Worm (Caenorhabditis elegans) whole organism, late embryonic: ENCODE measurements around the gene Y2H9A.4.

ENCODE experiments used
- C08G9.2 ChIP-seq: sonication (generic microtip); optimal IDR thresholded peaks from 2 replicates; lab custom pipeline; 2016; ENCODE audit warnings: mild to moderate bottlenecking, missing genetic modification characterization, moderate library complexity, missing compliant biosample characterization
- C38D4.7 ChIP-seq: fragments of 200-800 bp; sonication (Bioruptor generic); optimal IDR thresholded peaks from 2 replicates; lab custom pipeline; 2018; ENCODE audit warnings: mild to moderate bottlenecking, missing genetic modification characterization, moderate library complexity, missing compliant biosample characterization
- K02D7.2 ChIP-seq: sonication (generic microtip); optimal IDR thresholded peaks from 2 replicates; lab custom pipeline; 2017; ENCODE audit warnings: mild to moderate bottlenecking, missing genetic modification characterization, missing compliant biosample characterization
- K09A11.1 ChIP-seq: sonication (generic microtip); optimal IDR thresholded peaks from 2 replicates; lab custom pipeline; 2017; ENCODE audit warnings: antibody characterized with exemption, mild to moderate bottlenecking, missing genetic modification characterization, missing compliant biosample characterization; ENCODE audit not compliant: insufficient read depth
- T23F11.4 ChIP-seq: fragments of 200-800 bp; sonication (Bioruptor generic); optimal IDR thresholded peaks from 2 replicates; lab custom pipeline; 2018; ENCODE audit warnings: mild to moderate bottlenecking, missing genetic modification characterization, missing compliant biosample characterization
- Y22D7AL.16 ChIP-seq: sonication (generic microtip); optimal IDR thresholded peaks from 2 replicates; lab custom pipeline; 2016; ENCODE audit warnings: missing genetic modification characterization, missing compliant biosample characterization
- ama-1 ChIP-seq: fragments of 150-350 bp; optimal IDR thresholded peaks from 2 replicates; lab custom pipeline; 2014
- ceh-18 ChIP-seq: sonication (generic microtip); optimal IDR thresholded peaks from 2 replicates; lab custom pipeline; 2016; ENCODE audit warnings: missing genetic modification characterization, missing compliant biosample characterization
- ceh-2 ChIP-seq: sonication (generic microtip); optimal IDR thresholded peaks from 2 replicates; lab custom pipeline; 2016; ENCODE audit warnings: missing genotype, missing genetic modification characterization, missing compliant biosample characterization
- ceh-22 ChIP-seq: sonication (generic microtip); optimal IDR thresholded peaks from 2 replicates; lab custom pipeline; 2017; ENCODE audit warnings: missing biosample characterization, missing genetic modification characterization
- ceh-30 ChIP-seq: fragments of 150-350 bp; optimal IDR thresholded peaks from 2 replicates; lab custom pipeline; 2014; ENCODE audit warnings: missing biosample characterization, missing genetic modification characterization
- ceh-31 ChIP-seq: sonication (generic microtip); optimal IDR thresholded peaks from 2 replicates; lab custom pipeline; 2016; ENCODE audit warnings: missing genetic modification characterization, missing compliant biosample characterization
- ceh-48 ChIP-seq: sonication (generic microtip); optimal IDR thresholded peaks from 2 replicates; lab custom pipeline; 2016; ENCODE audit warnings: missing genetic modification characterization, inconsistent platforms, missing compliant biosample characterization
- ceh-9 ChIP-seq: sonication (generic microtip); optimal IDR thresholded peaks from 2 replicates; lab custom pipeline; 2016; ENCODE audit warnings: mild to moderate bottlenecking, missing genetic modification characterization, inconsistent platforms, missing compliant biosample characterization
- elt-2 ChIP-seq: sonication (generic microtip); optimal IDR thresholded peaks from 2 replicates; lab custom pipeline; 2016; ENCODE audit warnings: missing genetic modification reagents, missing genetic modification characterization, missing compliant biosample characterization
- elt-4 ChIP-seq: sonication (generic microtip); optimal IDR thresholded peaks from 2 replicates; lab custom pipeline; 2016; ENCODE audit warnings: missing genetic modification characterization, missing compliant biosample characterization
- eyg-1 ChIP-seq: sonication (generic microtip); optimal IDR thresholded peaks from 2 replicates; lab custom pipeline; 2016; ENCODE audit warnings: missing genotype, missing genetic modification characterization, missing compliant biosample characterization
- fax-1 ChIP-seq: sonication (generic microtip); optimal IDR thresholded peaks from 2 replicates; lab custom pipeline; 2016; ENCODE audit warnings: missing genotype, missing genetic modification characterization, missing compliant biosample characterization
- fkh-10 ChIP-seq: fragments of 150-350 bp; optimal IDR thresholded peaks from 2 replicates; lab custom pipeline; 2014; ENCODE audit warnings: missing biosample characterization, missing genetic modification reagents, missing genetic modification characterization
- hlh-13 ChIP-seq: fragments of 200-800 bp; sonication (Bioruptor generic); optimal IDR thresholded peaks from 2 replicates; lab custom pipeline; 2018; ENCODE audit warnings: mild to moderate bottlenecking, missing genetic modification characterization, missing compliant biosample characterization
- hlh-30 ChIP-seq: sonication (generic microtip); optimal IDR thresholded peaks from 2 replicates; lab custom pipeline; 2017; ENCODE audit warnings: antibody characterized with exemption, missing genetic modification characterization, missing compliant biosample characterization; ENCODE audit not compliant: insufficient read depth
- hlh-6 ChIP-seq: sonication (generic microtip); optimal IDR thresholded peaks from 2 replicates; lab custom pipeline; 2016; ENCODE audit warnings: missing genotype, missing genetic modification characterization, missing compliant biosample characterization
- hlh-8 ChIP-seq: sonication (generic microtip); optimal IDR thresholded peaks from 2 replicates; lab custom pipeline; 2016; ENCODE audit warnings: missing genotype, missing genetic modification characterization, missing compliant biosample characterization
- lim-6 ChIP-seq: sonication (generic microtip); optimal IDR thresholded peaks from 2 replicates; lab custom pipeline; 2016; ENCODE audit warnings: missing genetic modification characterization, missing compliant biosample characterization
- lin-11 ChIP-seq: fragments of 200-800 bp; sonication (Bioruptor generic); optimal IDR thresholded peaks from 2 replicates; lab custom pipeline; 2018; ENCODE audit warnings: mild to moderate bottlenecking, missing genetic modification characterization, missing compliant biosample characterization
- mec-3 ChIP-seq: sonication (generic microtip); optimal IDR thresholded peaks from 2 replicates; lab custom pipeline; 2016; ENCODE audit warnings: borderline replicate concordance, missing genetic modification characterization, missing compliant biosample characterization
- nfya-1 ChIP-seq: sonication (generic microtip); optimal IDR thresholded peaks from 2 replicates; lab custom pipeline; 2017; ENCODE audit warnings: missing genetic modification characterization, mild to moderate bottlenecking, missing compliant biosample characterization, antibody characterized with exemption, moderate library complexity
- nhr-232 ChIP-seq: sonication (generic microtip); optimal IDR thresholded peaks from 2 replicates; lab custom pipeline; 2016; ENCODE audit warnings: missing genetic modification characterization, missing compliant biosample characterization
- npax-4 ChIP-seq: sonication (generic microtip); optimal IDR thresholded peaks from 2 replicates; lab custom pipeline; 2016; ENCODE audit warnings: missing genetic modification characterization, missing compliant biosample characterization
- odd-2 ChIP-seq: sonication (generic microtip); optimal IDR thresholded peaks from 2 replicates; lab custom pipeline; 2017; ENCODE audit warnings: antibody characterized with exemption, mild to moderate bottlenecking, missing genetic modification characterization, missing compliant biosample characterization
- pat-9 ChIP-seq: fragments of 200-800 bp; sonication (Bioruptor generic); optimal IDR thresholded peaks from 2 replicates; lab custom pipeline; 2018; ENCODE audit warnings: mild to moderate bottlenecking, missing genetic modification characterization, moderate library complexity, missing compliant biosample characterization
- pax-1 ChIP-seq: fragments of 150-350 bp; optimal IDR thresholded peaks from 2 replicates; lab custom pipeline; 2014; ENCODE audit warnings: missing biosample characterization, missing genetic modification characterization
- pros-1 ChIP-seq: fragments of 150-350 bp; optimal IDR thresholded peaks from 2 replicates; lab custom pipeline; 2014; ENCODE audit warnings: missing biosample characterization, missing genetic modification reagents, missing genetic modification characterization
- ref-2 ChIP-seq: sonication (generic microtip); optimal IDR thresholded peaks from 2 replicates; lab custom pipeline; 2016; ENCODE audit warnings: missing genetic modification characterization, missing compliant biosample characterization
- rnt-1 ChIP-seq: sonication (generic microtip); optimal IDR thresholded peaks from 2 replicates; lab custom pipeline; 2016; ENCODE audit warnings: missing genetic modification characterization, missing compliant biosample characterization
- sox-2 ChIP-seq: fragments of 200-800 bp; sonication (Bioruptor generic); IDR thresholded peaks from 2 replicates; pipeline ENCODE4 v1.3.6; 2022; ENCODE audit warnings: missing genetic modification reagents, missing genetic modification characterization, missing compliant biosample characterization
- sox-4 ChIP-seq: sonication (generic microtip); optimal IDR thresholded peaks from 2 replicates; lab custom pipeline; 2017; ENCODE audit warnings: mild to moderate bottlenecking, missing genetic modification characterization, inconsistent platforms, missing compliant biosample characterization
- unc-3 ChIP-seq, 2 experiments: fragments of 200-800 bp in 1 of 2; sonication (Bioruptor generic) in 1 of 2; sonication (generic microtip) in 1 of 2; conservative IDR thresholded peaks in 1 of 2; optimal IDR thresholded peaks in 1 of 2; 2 replicates each; pipeline versions ENCODE4 v1.3.6 to Lab custom; 2016 to 2022; ENCODE audit warnings: missing compliant biosample characterization in 2 of 2, missing genetic modification characterization in 2 of 2, missing genetic modification reagents in 1 of 2
- unc-42 ChIP-seq: sonication (generic microtip); optimal IDR thresholded peaks from 2 replicates; lab custom pipeline; 2016; ENCODE audit warnings: missing genotype, missing genetic modification characterization, missing compliant biosample characterization
- unc-55 ChIP-seq: sonication (generic microtip); optimal IDR thresholded peaks from 2 replicates; lab custom pipeline; 2017; ENCODE audit warnings: missing biosample characterization, missing genetic modification reagents, missing genetic modification characterization
- unc-86 ChIP-seq: sonication (generic microtip); optimal IDR thresholded peaks from 2 replicates; lab custom pipeline; 2016; ENCODE audit warnings: missing genetic modification characterization, missing compliant biosample characterization
- ztf-16 ChIP-seq: sonication (generic microtip); optimal IDR thresholded peaks from 2 replicates; lab custom pipeline; 2017; ENCODE audit warnings: missing genetic modification characterization, missing compliant biosample characterization

Y2H9A.4 gene

DNA sequence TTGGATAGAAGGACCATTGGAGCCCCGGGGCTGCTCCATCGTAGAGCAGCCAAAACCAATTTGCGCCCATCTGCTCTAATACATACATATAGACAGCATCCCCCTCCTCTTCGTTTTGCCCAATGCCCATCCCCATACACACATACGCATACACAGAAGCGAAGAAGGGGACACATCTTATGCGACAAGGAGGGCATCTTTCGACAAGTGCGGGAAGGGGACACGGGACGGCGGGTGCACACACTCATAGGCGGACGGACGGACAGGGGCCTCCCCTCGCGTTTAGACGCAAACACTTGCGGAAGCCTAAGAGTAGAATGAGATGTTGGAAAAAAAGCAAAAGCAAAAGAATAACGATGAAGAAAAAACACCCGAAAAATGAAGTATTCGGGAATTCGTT, 49.3 kb upstream of the Y2H9A.4 start (continued):
- no peak for TF ChIP-seq elt-4
- TF ChIP-seq pros-1 (tag; lab: Kevin White, UChicago): peak; percentile 61
- peak; percentile 5 for TF ChIP-seq fax-1 (tag; lab: Kevin White, UChicago)
- TF ChIP-seq lim-6 (tag; lab: Kevin White, UChicago): no peak
- no peak for TF ChIP-seq ceh-48 (tag; lab: Kevin White, UChicago)
- TF ChIP-seq unc-55: peak; percentile 62
- no peak for TF ChIP-seq pat-9 (tag; lab: Kevin White, UChicago)
- TF ChIP-seq ceh-31: peak; percentile 75
- TF ChIP-seq hlh-6: peak; percentile 60
- TF ChIP-seq fkh-10: no peak
- peak; percentile 34 for TF ChIP-seq sox-4 (tag; lab: Kevin White, UChicago)
- TF ChIP-seq nfya-1: peak; percentile 42
- no peak for TF ChIP-seq mec-3 (tag; lab: Kevin White, UChicago)
- TF ChIP-seq C38D4.7 (GFP tag; lab: Kevin White, UChicago): peak; percentile 25
- TF ChIP-seq unc-3 (GFP tag; conservative IDR thresholded peaks at IDR 0.05; lab: Robert Waterston, UW): no peak
- TF ChIP-seq unc-3 (tag; optimal IDR thresholded peaks at IDR 0.05; lab: Kevin White, UChicago): no peak
- TF ChIP-seq nhr-232 (tag; lab: Kevin White, UChicago): no peak
- TF ChIP-seq ref-2 (tag; lab: Kevin White, UChicago): no peak
- peak; percentile 7 for TF ChIP-seq elt-2 (tag; lab: Kevin White, UChicago)
- no peak for TF ChIP-seq hlh-13 (GFP tag; lab: Kevin White, UChicago)
- TF ChIP-seq odd-2 (tag; lab: Kevin White, UChicago): no peak
- TF ChIP-seq ztf-16 (tag; lab: Kevin White, UChicago): no peak
- no peak for TF ChIP-seq K09A11.1 (tag; lab: Kevin White, UChicago)
- no peak for TF ChIP-seq sox-2 (GFP tag; lab: Robert Waterston, UW)
- peak; percentile 51 for TF ChIP-seq T23F11.4 (GFP tag; lab: Kevin White, UChicago)
- TF ChIP-seq K02D7.2: no peak
- TF ChIP-seq ceh-9 (tag; lab: Kevin White, UChicago): no peak

- TF ChIP-seq nfya-1 (no peak), ceh-31 (peak; percentile 12), unc-42 (tag; lab: Kevin White, UChicago) (peak; percentile 62)
These were observed 44.0 kb upstream of the Y2H9A.4 start for ce11 chrV:13401669-13402068.

DNA sequence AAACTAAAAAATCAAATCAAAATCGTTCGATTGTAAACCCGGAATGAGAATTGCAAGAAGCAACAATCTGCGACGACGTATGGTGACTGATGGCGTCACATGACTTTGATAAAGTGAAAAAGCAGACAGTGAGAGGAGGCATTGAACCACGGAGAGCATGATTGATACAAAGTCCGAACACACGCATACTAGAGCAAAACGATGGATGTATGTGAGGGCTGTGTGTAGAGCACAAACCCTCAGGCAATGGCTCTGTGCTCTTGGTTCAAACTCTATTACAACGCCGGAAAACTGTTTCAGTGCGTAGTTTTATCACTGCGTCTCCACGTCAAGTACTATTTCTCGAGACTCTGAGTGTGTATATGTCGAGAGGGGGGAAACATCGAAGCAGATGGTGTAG, 43.2 kb upstream of the Y2H9A.4 start:
- TF ChIP-seq hlh-30 (tag; lab: Kevin White, UChicago) (peak; percentile 40), unc-55 (peak; percentile 83), ceh-22 (tag; lab: Kevin White, UChicago) (no peak), pat-9 (tag; lab: Kevin White, UChicago) (no peak), ama-1 (no peak), eyg-1 (no peak), pros-1 (tag; lab: Kevin White, UChicago) (no peak), npax-4 (no peak), unc-86 (tag; lab: Kevin White, UChicago) (no peak), ceh-18 (peak; percentile 34), Y22D7AL.16 (tag; lab: Kevin White, UChicago) (no peak), nfya-1 (no peak), K02D7.2 (no peak), pax-1 (tag; lab: Kevin White, UChicago) (no peak), hlh-8 (tag; lab: Kevin White, UChicago) (no peak), ceh-2 (tag; lab: Kevin White, UChicago) (no peak), ceh-48 (tag; lab: Kevin White, UChicago) (no peak), lin-11 (tag; lab: Kevin White, UChicago) (no peak), sox-2 (GFP tag; lab: Robert Waterston, UW) (no peak), ceh-30 (tag; lab: Kevin White, UChicago) (no peak), rnt-1 (tag; lab: Kevin White, UChicago) (no peak), C08G9.2 (no peak)
